Fruit fly (Drosophila melanogaster): Measurements from ENCODE around the gene Frl.

The Frl gene

DNA sequence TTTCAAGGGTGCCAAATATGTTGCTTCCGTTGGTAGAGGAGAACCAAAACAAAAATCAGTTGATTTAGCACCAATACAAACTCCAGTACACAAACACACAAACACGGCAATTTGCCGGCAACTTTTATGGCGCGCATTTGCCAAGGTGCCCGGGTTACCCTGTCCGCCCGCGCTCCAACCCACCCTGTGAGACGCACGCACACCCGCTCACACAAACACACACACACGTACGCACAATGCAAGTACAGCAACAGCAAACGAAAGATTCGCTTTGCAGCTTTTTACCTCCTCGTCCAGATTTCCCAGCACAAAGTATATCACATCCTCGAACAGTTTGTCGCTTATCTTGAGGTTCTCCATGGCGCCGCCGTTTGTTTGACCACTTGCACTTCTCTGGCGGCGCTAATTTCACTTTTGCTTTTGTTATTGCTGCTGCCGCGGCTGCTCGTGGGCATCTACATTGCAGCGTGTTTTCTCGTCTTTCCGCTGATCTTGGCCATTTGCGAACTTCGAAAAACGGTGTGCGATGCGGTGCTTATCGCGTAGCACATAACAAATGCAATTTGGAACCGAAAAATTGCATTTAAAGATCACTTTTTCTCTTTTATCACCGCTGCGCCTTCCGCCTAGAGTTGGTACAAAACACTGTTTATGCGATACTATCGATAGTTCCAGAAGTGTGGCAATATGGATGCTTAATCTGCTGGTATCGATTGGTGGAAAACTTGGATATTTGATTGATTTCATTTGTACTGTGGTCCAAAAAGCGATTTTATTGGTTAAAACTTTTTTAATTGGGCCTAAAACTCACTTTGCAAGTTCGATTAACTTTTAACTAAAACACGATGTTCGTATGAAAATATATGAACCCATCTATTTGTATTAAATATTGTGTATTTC, 24.3 kb upstream of the Frl start, which contains the start of gene Ptip (continued):
- TF ChIP-seq Rel (GFP tag; optimal IDR thresholded peaks at IDR 0.05) (no peak), Rel (tag; optimal IDR thresholded peaks at IDR 0.05) (peak; percentile 40), jim (GFP tag; optimal IDR thresholded peaks at IDR 0.05) (no peak), foxo (GFP tag; optimal IDR thresholded peaks at IDR 0.05) (peak in 1 of 2 experiments; percentile 1)

- peak; percentile 41 for TF ChIP-seq Hnf4 (GFP tag; optimal IDR thresholded peaks at IDR 0.05)
- peak; percentile 49 for TF ChIP-seq Sp1 (GFP tag; optimal IDR thresholded peaks at IDR 0.05)
- TF ChIP-seq ey (GFP tag; optimal IDR thresholded peaks at IDR 0.05), result no peak
- no peak for TF ChIP-seq lola (GFP tag; optimal IDR thresholded peaks at IDR 0.05)
- TF ChIP-seq Dfd (GFP tag; optimal IDR thresholded peaks at IDR 0.05), result no peak
- peak; percentile 43 for TF ChIP-seq OdsH (GFP tag; optimal IDR thresholded peaks at IDR 0.05)
- TF ChIP-seq pan (optimal IDR thresholded peaks at IDR 0.05), result no peak
- TF ChIP-seq dsf (GFP tag; optimal IDR thresholded peaks at IDR 0.05; ENCODE audit: borderline replicate concordance), result peak; percentile 4
- no peak for TF ChIP-seq Abd-B (GFP tag; optimal IDR thresholded peaks at IDR 0.05)
- peak; percentile 43 for TF ChIP-seq sage (GFP tag; optimal IDR thresholded peaks at IDR 0.05)
- peak; percentile 26 for TF ChIP-seq Rel (GFP tag; optimal IDR thresholded peaks at IDR 0.05)
- peak; percentile 60 for TF ChIP-seq Rel (tag; optimal IDR thresholded peaks at IDR 0.05)
- TF ChIP-seq usp (GFP tag; optimal IDR thresholded peaks at IDR 0.05), result no peak
- TF ChIP-seq CG32264 (GFP tag; optimal IDR thresholded peaks at IDR 0.05), result no peak
- TF ChIP-seq CrebA (GFP tag; optimal IDR thresholded peaks at IDR 0.05; ENCODE audit: borderline replicate concordance), result no peak
- no peak for TF ChIP-seq sv (GFP tag; optimal IDR thresholded peaks at IDR 0.05)
- TF ChIP-seq tai (GFP tag; optimal IDR thresholded peaks at IDR 0.05), result no peak
- no peak for TF ChIP-seq dl (GFP tag; optimal IDR thresholded peaks at IDR 0.05; ENCODE audit: insufficient read depth in 1 of 2, partially characterized antibody in 2 of 2)
- peak; percentile 58 for TF ChIP-seq br (GFP tag; optimal IDR thresholded peaks at IDR 0.05)
- TF ChIP-seq dmrt93B (GFP tag; optimal IDR thresholded peaks at IDR 0.05), result no peak
- TF ChIP-seq jim (GFP tag; optimal IDR thresholded peaks at IDR 0.05), result no peak
- no peak for TF ChIP-seq GATAd (GFP tag; optimal IDR thresholded peaks at IDR 0.05)
- peak; percentile 53 for TF ChIP-seq rgr (GFP tag; optimal IDR thresholded peaks at IDR 0.05)
- TF ChIP-seq Jra (GFP tag; optimal IDR thresholded peaks at IDR 0.05), result peak; percentile 37
- TF ChIP-seq Myc (optimal IDR thresholded peaks at IDR 0.05), result peak; percentile 28
- peak; percentile 38 for TF ChIP-seq woc (GFP tag; optimal IDR thresholded peaks at IDR 0.05)
- TF ChIP-seq CG9705 (GFP tag; optimal IDR thresholded peaks at IDR 0.05), result peak; percentile 68
- peak; percentile 63 for TF ChIP-seq fru (GFP tag; optimal IDR thresholded peaks at IDR 0.05)
- peak; percentile 62 for TF ChIP-seq HLH106 (tag; optimal IDR thresholded peaks at IDR 0.05)
- TF ChIP-seq h (GFP tag; optimal IDR thresholded peaks at IDR 0.05), result peak; percentile 74
- TF ChIP-seq brk (GFP tag; optimal IDR thresholded peaks at IDR 0.05), result peak; percentile 38
- TF ChIP-seq N (GFP tag; optimal IDR thresholded peaks at IDR 0.05), result peak; percentile 51
- TF ChIP-seq Hr78 (GFP tag; optimal IDR thresholded peaks at IDR 0.05), result no peak
- no peak for TF ChIP-seq Dif (GFP tag; optimal IDR thresholded peaks at IDR 0.05; ENCODE audit: partially characterized antibody)
- TF ChIP-seq Vsx2 (GFP tag; optimal IDR thresholded peaks at IDR 0.05; ENCODE audit: partially characterized antibody), result no peak
- TF ChIP-seq psq (GFP tag; optimal IDR thresholded peaks at IDR 0.05), result peak; percentile 69
- TF ChIP-seq Hr83 (GFP tag; optimal IDR thresholded peaks at IDR 0.05; ENCODE audit: poor library complexity, severe bottlenecking), result peak; percentile 85
- TF ChIP-seq Mio (GFP tag; optimal IDR thresholded peaks at IDR 0.05), result no peak
- peak in 1 of 2 experiments; percentile 31 for TF ChIP-seq foxo (GFP tag; optimal IDR thresholded peaks at IDR 0.05)
These were observed 21.6 kb upstream of the Frl start, which contains the start of the genes CG6650 and endos for dm6 chr3L:14031171-14032126. CG6650 (plus strand) TSS chr3L:14031450. endos (minus strand) TSS chr3L:14031706.

Measured in whole organism, wandering third instar larva.